Worm (Caenorhabditis elegans) whole organism, mixed stage, embryonic: ENCODE measurements around the gene F40A3.6.

ENCODE experiments used
- blmp-1 ChIP-seq: fragments of 150-350 bp; optimal IDR thresholded peaks from 2 replicates; lab custom pipeline; 2014; ENCODE audit warnings: missing biosample characterization, missing genetic modification characterization
- ceh-83 ChIP-seq: fragments of 200-800 bp; sonication (Bioruptor generic); optimal IDR thresholded peaks from 2 replicates; lab custom pipeline; 2018; ENCODE audit warnings: mild to moderate bottlenecking, missing genetic modification characterization, missing compliant biosample characterization
- ces-1 ChIP-seq: fragments of 150-350 bp; optimal IDR thresholded peaks from 2 replicates; lab custom pipeline; 2014; ENCODE audit warnings: missing biosample characterization, missing genetic modification reagents, missing genetic modification characterization
- flh-1 ChIP-seq: fragments of 200-800 bp; sonication (Bioruptor generic); optimal IDR thresholded peaks from 2 replicates; lab custom pipeline; 2018; ENCODE audit warnings: mild to moderate bottlenecking, missing genetic modification characterization, moderate library complexity, missing compliant biosample characterization
- lin-13 ChIP-seq: fragments of 150-350 bp; optimal IDR thresholded peaks from 2 replicates; lab custom pipeline; 2014; ENCODE audit warnings: missing biosample characterization, missing genetic modification characterization
- nhr-237 ChIP-seq: fragments of 150-350 bp; optimal IDR thresholded peaks from 2 replicates; lab custom pipeline; 2014; ENCODE audit warnings: missing biosample characterization, missing genetic modification characterization
- nhr-28 ChIP-seq: fragments of 150-350 bp; optimal IDR thresholded peaks from 2 replicates; lab custom pipeline; 2014; ENCODE audit warnings: missing biosample characterization, missing genetic modification characterization
- nhr-76 ChIP-seq: sonication (generic microtip); optimal IDR thresholded peaks from 2 replicates; lab custom pipeline; 2017; ENCODE audit warnings: missing biosample characterization, missing genetic modification characterization
- pha-4 ChIP-seq: fragments of 150-350 bp; optimal IDR thresholded peaks from 2 replicates; lab custom pipeline; 2018; ENCODE audit warnings: missing biosample characterization, missing genetic modification reagents, missing genetic modification characterization
- unc-120 ChIP-seq: sonication (generic microtip); optimal IDR thresholded peaks from 2 replicates; lab custom pipeline; 2017; ENCODE audit warnings: missing genetic modification characterization, missing compliant biosample characterization; ENCODE audit not compliant: poor library complexity, severe bottlenecking
- zip-8 ChIP-seq: fragments of 150-350 bp; optimal IDR thresholded peaks from 2 replicates; lab custom pipeline; 2014; ENCODE audit warnings: missing biosample characterization, missing genetic modification characterization

- TF ChIP-seq blmp-1 (tag; lab: Kevin White, UChicago), result no peak
- TF ChIP-seq zip-8 (tag; lab: Kevin White, UChicago), result no peak
- TF ChIP-seq pha-4 (tag; lab: Kevin White, UChicago), result no peak
- TF ChIP-seq ces-1 (GFP tag; lab: Kevin White, UChicago), result no peak
- no peak for TF ChIP-seq flh-1 (GFP tag; lab: Kevin White, UChicago)
- no peak for TF ChIP-seq nhr-76 (tag; lab: Kevin White, UChicago)
- no peak for TF ChIP-seq ceh-83
- no peak for TF ChIP-seq nhr-237 (tag; lab: Kevin White, UChicago)
- TF ChIP-seq lin-13 (tag; lab: Kevin White, UChicago), result no peak
- TF ChIP-seq nhr-28, result no peak
- no peak for TF ChIP-seq unc-120 (tag; lab: Kevin White, UChicago)
Measured at ce11 chrV:7928660-7929059, 35.0 kb upstream of the F40A3.6 start, which contains the start of gene srsx-5.
